Worm (Caenorhabditis elegans) whole organism, L3 larva: ENCODE results near the gene srh-28.

Source experiments
- ama-1 ChIP-seq: fragments of 150-350 bp; optimal IDR thresholded peaks from 2 replicates; lab custom pipeline; 2018
- fkh-10 ChIP-seq: sonication (generic microtip); optimal IDR thresholded peaks from 2 replicates; lab custom pipeline; 2017; ENCODE audit warnings: missing biosample characterization, missing genetic modification reagents, missing genetic modification characterization
- jun-1 ChIP-seq: fragments of 150-350 bp; optimal IDR thresholded peaks from 2 replicates; lab custom pipeline; 2014; ENCODE audit warnings: missing biosample characterization, missing genetic modification reagents, missing genetic modification characterization
- mdl-1 ChIP-seq: fragments of 150-350 bp; optimal IDR thresholded peaks from 2 replicates; lab custom pipeline; 2014; ENCODE audit warnings: missing biosample characterization, missing genetic modification characterization
- nhr-11 ChIP-seq: fragments of 150-350 bp; optimal IDR thresholded peaks from 2 replicates; lab custom pipeline; 2014; ENCODE audit warnings: missing biosample characterization, missing genetic modification characterization
- nhr-43 ChIP-seq: sonication (generic microtip); optimal IDR thresholded peaks from 2 replicates; lab custom pipeline; 2016; ENCODE audit warnings: mild to moderate bottlenecking, missing genetic modification characterization, missing compliant biosample characterization; ENCODE audit not compliant: poor library complexity, severe bottlenecking
- nhr-76 ChIP-seq: fragments of 150-350 bp; sonication (generic microtip); optimal IDR thresholded peaks from 5 replicates; lab custom pipeline; 2014; ENCODE audit warnings: missing biosample characterization, missing genetic modification characterization
- pha-4 ChIP-seq: fragments of 150-350 bp; optimal IDR thresholded peaks from 2 replicates; lab custom pipeline; 2014; ENCODE audit warnings: missing biosample characterization, missing genetic modification reagents, missing genetic modification characterization
- pqm-1 ChIP-seq: fragments of 150-350 bp; optimal IDR thresholded peaks from 2 replicates; lab custom pipeline; 2017; ENCODE audit warnings: missing biosample characterization, missing genetic modification characterization, inconsistent platforms
- tbx-2 ChIP-seq: sonication (generic microtip); optimal IDR thresholded peaks from 2 replicates; lab custom pipeline; 2016; ENCODE audit warnings: mild to moderate bottlenecking, missing genetic modification characterization, missing compliant biosample characterization

DNA sequence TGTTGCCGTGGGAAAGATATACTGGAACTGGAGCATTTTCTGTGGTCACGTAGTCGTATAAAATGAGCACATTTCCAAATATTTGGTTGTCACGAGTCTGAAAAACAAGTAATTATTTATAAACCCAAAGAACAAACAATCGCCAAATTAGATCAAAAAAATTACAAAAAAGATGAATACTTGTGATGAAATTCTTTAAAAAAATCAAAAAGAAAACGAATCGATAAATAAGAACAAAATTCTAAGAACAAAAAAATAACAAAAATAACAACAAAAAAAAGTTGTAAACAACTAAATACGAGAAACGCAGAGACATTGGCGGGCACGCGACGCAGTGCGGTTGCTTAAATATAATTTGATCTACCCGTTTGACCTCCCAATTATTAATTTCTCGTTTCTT is 1.9 kb downstream of the srh-28 start, which contains the start of gene ZC404.16:
- TF ChIP-seq nhr-11 (tag; lab: Kevin White, UChicago), result no peak
- TF ChIP-seq nhr-43 (tag; lab: Kevin White, UChicago), result no peak
- no peak for TF ChIP-seq tbx-2
- no peak for TF ChIP-seq mdl-1
- no peak for TF ChIP-seq pqm-1 (tag; lab: Kevin White, UChicago)
- no peak for TF ChIP-seq fkh-10 (GFP tag; lab: Kevin White, UChicago)
- TF ChIP-seq jun-1 (tag; lab: Kevin White, UChicago), result no peak
- TF ChIP-seq ama-1 (lab: Kevin White, UChicago), result no peak
- no peak for TF ChIP-seq nhr-76
- TF ChIP-seq pha-4 (tag; lab: Kevin White, UChicago), result no peak
